Worm (Caenorhabditis elegans) whole organism, L3 larva: ENCODE data around the gene swd-2.1.
A peak's percentile ranks its signal among the peaks of the same experiment; 100 is the strongest.

Experiments
- R02D3.7 ChIP-seq: fragments of 150-350 bp; optimal IDR thresholded peaks from 2 replicates; lab custom pipeline; 2014; ENCODE audit warnings: missing biosample characterization, missing genetic modification characterization
- aly-2 ChIP-seq: fragments of 150-350 bp; optimal IDR thresholded peaks from 2 replicates; lab custom pipeline; 2014; ENCODE audit warnings: missing biosample characterization, missing genetic modification characterization
- ama-1 ChIP-seq: fragments of 150-350 bp; optimal IDR thresholded peaks from 2 replicates; lab custom pipeline; 2018
- ceh-16 ChIP-seq: sonication (generic microtip); optimal IDR thresholded peaks from 2 replicates; lab custom pipeline; 2017; ENCODE audit warnings: missing biosample characterization, missing genetic modification characterization
- ceh-82 ChIP-seq: fragments of 150-350 bp; optimal IDR thresholded peaks from 2 replicates; lab custom pipeline; 2014; ENCODE audit warnings: missing biosample characterization, missing genetic modification characterization
- ceh-9 ChIP-seq: sonication (generic microtip); optimal IDR thresholded peaks from 2 replicates; lab custom pipeline; 2018; ENCODE audit warnings: missing biosample characterization, missing genetic modification characterization
- daf-12 ChIP-seq: fragments of 150-350 bp; optimal IDR thresholded peaks from 2 replicates; lab custom pipeline; 2014; ENCODE audit warnings: missing biosample characterization, missing genetic modification reagents, missing genetic modification characterization
- egl-27 ChIP-seq: sonication (generic microtip); optimal IDR thresholded peaks from 4 replicates; lab custom pipeline; 2017; ENCODE audit warnings: missing biosample characterization, missing genetic modification reagents, missing genetic modification characterization
- elt-2 ChIP-seq: sonication (generic microtip); optimal IDR thresholded peaks from 2 replicates; lab custom pipeline; 2016; ENCODE audit warnings: missing genetic modification reagents, mild to moderate bottlenecking, missing genetic modification characterization, missing compliant biosample characterization
- elt-3 ChIP-seq, 3 experiments: fragments of 150-350 bp in 1 of 3; sonication (generic microtip) in 2 of 3; optimal IDR thresholded peaks; 2 replicates in 2 of 3; 4 replicates in 1 of 3; lab custom pipeline; 2014 to 2017; ENCODE audit warnings: missing biosample characterization in 3 of 3, missing genetic modification characterization in 3 of 3
- eor-1 ChIP-seq, 2 experiments: fragments of 150-350 bp; optimal IDR thresholded peaks; 2 replicates each; lab custom pipeline; 2014 to 2018; ENCODE audit warnings: missing biosample characterization in 2 of 2, missing genetic modification characterization in 2 of 2
- fkh-10 ChIP-seq: sonication (generic microtip); optimal IDR thresholded peaks from 2 replicates; lab custom pipeline; 2017; ENCODE audit warnings: missing biosample characterization, missing genetic modification reagents, missing genetic modification characterization
- fkh-2 ChIP-seq: fragments of 150-350 bp; optimal IDR thresholded peaks from 2 replicates; lab custom pipeline; 2014; ENCODE audit warnings: missing biosample characterization, missing genetic modification reagents, missing genetic modification characterization
- fos-1 ChIP-seq: fragments of 150-350 bp; optimal IDR thresholded peaks from 2 replicates; lab custom pipeline; 2014; ENCODE audit warnings: missing biosample characterization, missing genetic modification characterization
- hmg-11 ChIP-seq: sonication (generic microtip); optimal IDR thresholded peaks from 2 replicates; lab custom pipeline; 2016; ENCODE audit warnings: missing genetic modification characterization, missing compliant biosample characterization
- lin-15B ChIP-seq: fragments of 150-350 bp; optimal IDR thresholded peaks from 2 replicates; lab custom pipeline; 2014; ENCODE audit warnings: missing biosample characterization, missing genetic modification characterization
- lin-39 ChIP-seq: fragments of 150-350 bp; optimal IDR thresholded peaks from 2 replicates; lab custom pipeline; 2018; ENCODE audit warnings: missing biosample characterization, missing genetic modification reagents, missing genetic modification characterization
- lsy-12 ChIP-seq: sonication (generic microtip); optimal IDR thresholded peaks from 2 replicates; lab custom pipeline; 2016; ENCODE audit warnings: mild to moderate bottlenecking, missing genetic modification characterization, missing compliant biosample characterization
- mml-1 ChIP-seq: fragments of 150-350 bp; sonication (generic microtip); optimal IDR thresholded peaks from 3 replicates; lab custom pipeline; 2014; ENCODE audit warnings: missing biosample characterization, missing genetic modification characterization
- nfya-1 ChIP-seq: sonication (generic microtip); optimal IDR thresholded peaks from 2 replicates; lab custom pipeline; 2017; ENCODE audit warnings: missing genetic modification characterization, mild to moderate bottlenecking, missing compliant biosample characterization, antibody characterized with exemption, moderate library complexity; ENCODE audit not compliant: insufficient read depth
- nhr-12 ChIP-seq: fragments of 150-350 bp; optimal IDR thresholded peaks from 2 replicates; lab custom pipeline; 2014; ENCODE audit warnings: missing biosample characterization, missing genetic modification characterization
- nhr-23 ChIP-seq: fragments of 150-350 bp; optimal IDR thresholded peaks from 2 replicates; lab custom pipeline; 2014; ENCODE audit warnings: missing biosample characterization, missing genetic modification reagents, missing genetic modification characterization
- nhr-25 ChIP-seq: sonication (generic microtip); optimal IDR thresholded peaks from 2 replicates; lab custom pipeline; 2017; ENCODE audit warnings: missing biosample characterization, missing genetic modification characterization
- nhr-28 ChIP-seq: fragments of 150-350 bp; optimal IDR thresholded peaks from 2 replicates; lab custom pipeline; 2014; ENCODE audit warnings: missing biosample characterization, missing genetic modification characterization
- nhr-67 ChIP-seq: fragments of 150-350 bp; optimal IDR thresholded peaks from 2 replicates; lab custom pipeline; 2014; ENCODE audit warnings: missing biosample characterization, missing genetic modification characterization
- nhr-76 ChIP-seq: fragments of 150-350 bp; sonication (generic microtip); optimal IDR thresholded peaks from 5 replicates; lab custom pipeline; 2014; ENCODE audit warnings: missing biosample characterization, missing genetic modification characterization
- pha-4 ChIP-seq: fragments of 150-350 bp; optimal IDR thresholded peaks from 2 replicates; lab custom pipeline; 2014; ENCODE audit warnings: missing biosample characterization, missing genetic modification reagents, missing genetic modification characterization
- pqm-1 ChIP-seq: fragments of 150-350 bp; optimal IDR thresholded peaks from 2 replicates; lab custom pipeline; 2017; ENCODE audit warnings: missing biosample characterization, missing genetic modification characterization, inconsistent platforms
- sea-2 ChIP-seq: fragments of 150-350 bp; sonication (generic microtip); optimal IDR thresholded peaks from 4 replicates; lab custom pipeline; 2014; ENCODE audit warnings: missing biosample characterization, missing genetic modification reagents, missing genetic modification characterization
- skn-1 ChIP-seq: fragments of 150-350 bp; optimal IDR thresholded peaks from 2 replicates; lab custom pipeline; 2014; ENCODE audit warnings: missing biosample characterization, missing genetic modification characterization
- snpc-4 ChIP-seq: fragments of 150-350 bp; optimal IDR thresholded peaks from 2 replicates; lab custom pipeline; 2014; ENCODE audit warnings: missing biosample characterization, missing genetic modification characterization
- tbx-2 ChIP-seq: sonication (generic microtip); optimal IDR thresholded peaks from 2 replicates; lab custom pipeline; 2016; ENCODE audit warnings: mild to moderate bottlenecking, missing genetic modification characterization, missing compliant biosample characterization
- unc-39 ChIP-seq: sonication (generic microtip); optimal IDR thresholded peaks from 4 replicates; lab custom pipeline; 2017; ENCODE audit warnings: missing biosample characterization, missing genetic modification characterization
- unc-62 ChIP-seq: fragments of 150-350 bp; sonication (generic microtip); optimal IDR thresholded peaks from 4 replicates; lab custom pipeline; 2014; ENCODE audit warnings: missing biosample characterization, missing genetic modification reagents, missing genetic modification characterization
- zag-1 ChIP-seq: fragments of 150-350 bp; optimal IDR thresholded peaks from 2 replicates; lab custom pipeline; 2014; ENCODE audit warnings: missing biosample characterization, missing genetic modification characterization
- ztf-11 ChIP-seq: fragments of 150-350 bp; optimal IDR thresholded peaks from 2 replicates; lab custom pipeline; 2014; ENCODE audit warnings: missing biosample characterization, missing genetic modification characterization
- ztf-4 ChIP-seq: fragments of 150-350 bp; optimal IDR thresholded peaks from 2 replicates; lab custom pipeline; 2014; ENCODE audit warnings: missing biosample characterization, missing genetic modification characterization

Gene swd-2.1

ce11 chrIV:7753108-7753507 lies 22.7 kb upstream of the swd-2.1 start, which contains the start of gene col-14:
TSS of gene col-14 (plus strand) at chrIV:7753408.
- TF ChIP-seq lin-39 (tag; lab: Kevin White, UChicago) (no peak), nhr-25 (tag; lab: Kevin White, UChicago) (peak; percentile 16), daf-12 (no peak)

- TF ChIP-seq nhr-76 (tag; lab: Kevin White, UChicago) (no peak), elt-2 (no peak), zag-1 (no peak), nhr-67 (tag; lab: Kevin White, UChicago) (no peak), ceh-9 (no peak), nhr-12 (tag; lab: Kevin White, UChicago) (no peak), unc-62 (GFP tag; lab: Kevin White, UChicago) (no peak), ceh-82 (tag; lab: Kevin White, UChicago) (no peak), eor-1 (tag; optimal IDR thresholded peaks at IDR 0.05; lab: Kevin White, UChicago) (no peak), fos-1 (no peak), pqm-1 (no peak), fkh-10 (no peak), unc-39 (tag; lab: Kevin White, UChicago) (no peak), ceh-16 (no peak), elt-3 (tag; optimal IDR thresholded peaks at IDR 0.05; lab: Kevin White, UChicago) (no peak), ama-1 (lab: Kevin White, UChicago) (no peak), tbx-2 (no peak), lin-15B (tag; lab: Kevin White, UChicago) (no peak), pha-4 (no peak)
Measured at ce11 chrIV:7754114-7754513, 21.7 kb upstream of the swd-2.1 start.

ce11 chrIV:7757245-7757644 lies 18.6 kb upstream of the swd-2.1 start, which contains the start of gene C46A5.4:
TSS of gene C46A5.4 (minus strand) at chrIV:7757345.
- TF ChIP-seq ama-1 (lab: Kevin White, UChicago), result no peak
- TF ChIP-seq ceh-82 (tag; lab: Kevin White, UChicago), result no peak
- TF ChIP-seq egl-27 (tag; lab: Kevin White, UChicago), result no peak
- no peak for TF ChIP-seq sea-2 (GFP tag; lab: Kevin White, UChicago)
- no peak for TF ChIP-seq mml-1 (tag; lab: Kevin White, UChicago)
- TF ChIP-seq ceh-16, result no peak
- no peak for TF ChIP-seq elt-3 (tag; optimal IDR thresholded peaks at IDR 0.05; lab: Kevin White, UChicago)
- no peak for TF ChIP-seq nfya-1 (tag; lab: Kevin White, UChicago)

- TF ChIP-seq snpc-4 (no peak), tbx-2 (no peak), nfya-1 (tag; lab: Kevin White, UChicago) (no peak)
Measured at ce11 chrIV:7759527-7759926, 16.3 kb upstream of the swd-2.1 start, which contains the start of gene dsb-3. TSS of gene dsb-3 (minus strand) at chrIV:7759627.

- TF ChIP-seq hmg-11 (no peak), ceh-16 (no peak), ztf-11 (no peak), lin-39 (tag; lab: Kevin White, UChicago) (no peak), R02D3.7 (tag; lab: Kevin White, UChicago) (no peak), fos-1 (no peak), elt-2 (no peak), lsy-12 (tag; lab: Kevin White, UChicago) (no peak), eor-1 (tag; optimal IDR thresholded peaks at IDR 0.05; lab: Kevin White, UChicago) (no peak), skn-1 (tag; lab: Kevin White, UChicago) (no peak), snpc-4 (no peak)
Measured at ce11 chrIV:7760117-7760516, 15.7 kb upstream of the swd-2.1 start, which contains the start of gene del-7. TSS of gene del-7 (plus strand) at chrIV:7760417.

- TF ChIP-seq pha-4 (no peak), eor-1 (tag; optimal IDR thresholded peaks at IDR 0.05; lab: Kevin White, UChicago) (no peak), nhr-12 (tag; lab: Kevin White, UChicago) (no peak), fkh-2 (tag; lab: Kevin White, UChicago) (no peak), ztf-4 (tag; lab: Kevin White, UChicago) (no peak), elt-2 (no peak), sea-2 (GFP tag; lab: Kevin White, UChicago) (no peak), unc-62 (GFP tag; lab: Kevin White, UChicago) (no peak), nhr-23 (no peak), lsy-12 (tag; lab: Kevin White, UChicago) (no peak), nhr-28 (tag; lab: Kevin White, UChicago) (no peak), aly-2 (tag; lab: Kevin White, UChicago) (no peak), snpc-4 (no peak), ama-1 (lab: Kevin White, UChicago) (no peak)
Measured at ce11 chrIV:7763748-7764147, 12.1 kb upstream of the swd-2.1 start, which contains the start of the genes C46A5.6 and C46A5.1. TSS of gene C46A5.6 (minus strand) at chrIV:7763848. TSS of gene C46A5.1 (plus strand) at chrIV:7763931.
